Fruit fly (Drosophila melanogaster): Measurements from ENCODE around the gene mthl10.

The mthl10 gene

DNA sequence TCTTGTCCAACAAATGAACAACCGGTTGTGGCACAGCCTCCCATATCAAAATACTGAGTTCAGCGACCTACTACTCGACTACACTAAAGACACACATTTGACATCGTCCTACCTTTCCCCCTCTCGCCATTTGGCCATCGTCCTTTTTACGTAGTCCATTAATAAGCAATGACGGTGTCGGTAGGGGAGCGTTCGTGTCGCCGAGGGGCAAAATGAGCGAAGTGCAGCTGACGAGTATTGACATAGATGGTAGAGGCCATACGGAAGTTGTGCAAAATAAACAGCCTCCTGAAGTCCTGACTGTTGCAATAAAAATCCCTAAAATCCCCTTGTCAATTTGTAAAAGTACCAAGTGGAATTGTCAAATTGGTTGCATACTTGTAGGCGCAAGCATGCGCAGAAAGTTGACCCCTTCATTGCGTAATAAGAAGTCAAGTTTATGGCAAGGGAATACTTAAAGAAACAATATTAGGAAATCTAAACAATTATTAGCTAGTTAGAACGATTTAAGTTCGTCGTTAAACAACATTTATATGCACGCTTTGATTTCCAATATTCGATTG, 51.1 kb downstream of the mthl10 start:
- TF ChIP-seq h (GFP tag; optimal IDR thresholded peaks at IDR 0.05) (no peak), Hnf4 (GFP tag; optimal IDR thresholded peaks at IDR 0.05) (no peak), Myc (optimal IDR thresholded peaks at IDR 0.05) (peak; percentile 72), usp (GFP tag; optimal IDR thresholded peaks at IDR 0.05) (no peak), psq (GFP tag; optimal IDR thresholded peaks at IDR 0.05) (no peak), pan (optimal IDR thresholded peaks at IDR 0.05) (no peak), Hr78 (GFP tag; optimal IDR thresholded peaks at IDR 0.05) (peak; percentile 10), brk (GFP tag; optimal IDR thresholded peaks at IDR 0.05) (no peak), jim (GFP tag; optimal IDR thresholded peaks at IDR 0.05) (no peak), rgr (GFP tag; optimal IDR thresholded peaks at IDR 0.05) (no peak), Sp1 (GFP tag; optimal IDR thresholded peaks at IDR 0.05) (no peak), CG9705 (GFP tag; optimal IDR thresholded peaks at IDR 0.05) (no peak), fru (GFP tag; optimal IDR thresholded peaks at IDR 0.05) (no peak), Vsx2 (GFP tag; optimal IDR thresholded peaks at IDR 0.05; ENCODE audit: partially characterized antibody) (peak; percentile 53), sv (GFP tag; optimal IDR thresholded peaks at IDR 0.05) (no peak), Dfd (GFP tag; optimal IDR thresholded peaks at IDR 0.05) (no peak), GATAd (GFP tag; optimal IDR thresholded peaks at IDR 0.05) (no peak), Abd-B (GFP tag; optimal IDR thresholded peaks at IDR 0.05) (no peak), HLH106 (tag; optimal IDR thresholded peaks at IDR 0.05) (no peak), br (GFP tag; optimal IDR thresholded peaks at IDR 0.05) (no peak), dmrt93B (GFP tag; optimal IDR thresholded peaks at IDR 0.05) (no peak), woc (GFP tag; optimal IDR thresholded peaks at IDR 0.05) (no peak), Dif (GFP tag; optimal IDR thresholded peaks at IDR 0.05; ENCODE audit: partially characterized antibody) (peak; percentile 15), ey (GFP tag; optimal IDR thresholded peaks at IDR 0.05) (no peak), dsf (GFP tag; optimal IDR thresholded peaks at IDR 0.05; ENCODE audit: borderline replicate concordance) (no peak), N (GFP tag; optimal IDR thresholded peaks at IDR 0.05) (peak; percentile 72)

DNA sequence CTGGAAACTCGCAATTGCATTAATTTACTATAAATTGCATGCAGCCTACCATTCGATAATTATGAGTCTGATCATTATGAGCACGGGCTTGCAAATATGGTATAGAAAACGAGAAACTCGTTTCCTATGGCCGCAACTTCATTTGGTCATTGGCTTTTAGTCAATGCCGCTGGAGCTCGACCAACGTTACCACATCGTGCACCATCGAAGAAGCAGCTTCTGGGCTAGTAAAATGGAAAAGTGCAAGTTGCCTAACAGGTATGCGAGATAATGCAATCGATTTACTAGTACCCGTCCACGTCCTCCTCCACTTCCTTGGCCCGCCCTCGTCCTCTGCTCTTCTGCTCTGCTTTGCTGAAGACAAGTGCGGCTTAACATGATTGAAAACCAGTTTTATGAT, 58.5 kb downstream of the mthl10 start:
- TF ChIP-seq Vsx2 (GFP tag; optimal IDR thresholded peaks at IDR 0.05; ENCODE audit: partially characterized antibody) (no peak), Rel (GFP tag; optimal IDR thresholded peaks at IDR 0.05) (no peak), Rel (tag; optimal IDR thresholded peaks at IDR 0.05) (no peak), brk (GFP tag; optimal IDR thresholded peaks at IDR 0.05) (no peak), Dif (GFP tag; optimal IDR thresholded peaks at IDR 0.05; ENCODE audit: partially characterized antibody) (no peak), N (GFP tag; optimal IDR thresholded peaks at IDR 0.05) (no peak), jim (GFP tag; optimal IDR thresholded peaks at IDR 0.05) (no peak), Hnf4 (GFP tag; optimal IDR thresholded peaks at IDR 0.05) (no peak), GATAd (GFP tag; optimal IDR thresholded peaks at IDR 0.05) (no peak), CG9705 (GFP tag; optimal IDR thresholded peaks at IDR 0.05) (no peak), Hr83 (GFP tag; optimal IDR thresholded peaks at IDR 0.05; ENCODE audit: poor library complexity, severe bottlenecking) (no peak), dmrt93B (GFP tag; optimal IDR thresholded peaks at IDR 0.05) (no peak), Mio (GFP tag; optimal IDR thresholded peaks at IDR 0.05) (no peak), Sp1 (GFP tag; optimal IDR thresholded peaks at IDR 0.05) (no peak), ey (GFP tag; optimal IDR thresholded peaks at IDR 0.05) (no peak)

All from whole organism, wandering third instar larva.